Fruit fly (Drosophila melanogaster): Measurements from ENCODE around the gene CG32104.

The CG32104 gene

DNA sequence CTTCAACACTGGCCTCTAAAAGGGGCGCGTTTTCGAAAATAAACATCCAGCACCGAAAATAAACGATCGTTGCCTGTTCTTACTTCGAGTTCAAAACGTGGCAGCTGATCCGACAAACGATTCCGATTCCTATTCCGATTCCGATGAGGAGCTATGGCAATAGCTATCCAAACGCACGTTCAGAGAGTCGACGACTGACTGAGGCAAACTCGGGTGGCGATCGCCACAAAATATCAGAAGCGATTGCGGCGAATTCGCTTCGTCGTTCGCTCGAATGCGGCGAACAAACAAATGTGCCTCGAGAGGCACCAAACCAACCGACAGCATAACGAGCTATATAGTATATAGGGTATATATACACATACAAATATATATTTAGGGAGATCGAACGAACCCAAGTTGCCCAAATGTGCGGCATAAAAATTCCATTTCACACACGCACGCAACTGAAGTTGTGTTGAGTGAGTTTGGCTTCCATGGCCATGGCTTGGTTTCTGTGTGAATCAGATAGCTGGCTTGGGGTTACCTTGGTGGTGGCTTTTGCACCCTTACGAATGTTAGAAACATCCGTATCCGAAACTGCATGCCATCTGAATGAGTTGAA lies 7.8 kb downstream of the CG32104 start, which contains the start of gene Ncc69 (continued):
- TF ChIP-seq Hmx (GFP tag; optimal IDR thresholded peaks at IDR 0.05) (no peak), CG15011 (GFP tag; optimal IDR thresholded peaks at IDR 0.05) (no peak), Antp (GFP tag; optimal IDR thresholded peaks at IDR 0.05) (no peak), CG13775 (GFP tag; optimal IDR thresholded peaks at IDR 0.05) (no peak), CG15269 (tag; optimal IDR thresholded peaks at IDR 0.05) (no peak), slp2 (GFP tag; optimal IDR thresholded peaks at IDR 0.05) (no peak), lmd (GFP tag; IDR thresholded peaks at IDR 0.05) (no peak), Ptx1 (GFP tag; IDR thresholded peaks at IDR 0.05) (no peak), fru (optimal IDR thresholded peaks at IDR 0.05) (no peak), wdn (GFP tag; IDR thresholded peaks at IDR 0.05) (no peak), CG16863 (GFP tag; optimal IDR thresholded peaks at IDR 0.05) (no peak), CrebB (tag; optimal IDR thresholded peaks at IDR 0.05) (no peak), nerfin-2 (GFP tag; IDR thresholded peaks at IDR 0.05; ENCODE audit: partially characterized antibody) (no peak), az2 (GFP tag; optimal IDR thresholded peaks at IDR 0.05) (no peak), CG17829 (tag; optimal IDR thresholded peaks at IDR 0.05) (peak; percentile 46), ranshi (GFP tag; IDR thresholded peaks at IDR 0.05) (no peak; the same call in 1 of the 2 replicates), ro (GFP tag; IDR thresholded peaks at IDR 0.05) (no peak), Atf6 (GFP tag; IDR thresholded peaks at IDR 0.05) (no peak), tll (GFP tag; optimal IDR thresholded peaks at IDR 0.05) (no peak), CG12071 (GFP tag; optimal IDR thresholded peaks at IDR 0.05) (no peak), sim (GFP tag; IDR thresholded peaks at IDR 0.05) (no peak), ATbp (GFP tag; optimal IDR thresholded peaks at IDR 0.05) (no peak), BEAF-32 (GFP tag; optimal IDR thresholded peaks at IDR 0.05) (no peak), bab2 (GFP tag; optimal IDR thresholded peaks at IDR 0.05) (no peak), CG7786 (GFP tag; optimal IDR thresholded peaks at IDR 0.05) (no peak), maf-S (GFP tag; optimal IDR thresholded peaks at IDR 0.05) (no peak), CG13287 (GFP tag; IDR thresholded peaks at IDR 0.05; ENCODE audit: partially characterized antibody) (peak; percentile 33; the same call in 1 of the 2 replicates), stwl (tag; optimal IDR thresholded peaks at IDR 0.05) (no peak), bowl (GFP tag; IDR thresholded peaks at IDR 0.05) (no peak), sd (tag; optimal IDR thresholded peaks at IDR 0.05) (peak; percentile 92), Myb (GFP tag; optimal IDR thresholded peaks at IDR 0.05) (no peak), Oli (tag; optimal IDR thresholded peaks at IDR 0.05) (no peak), ems (GFP tag; optimal IDR thresholded peaks at IDR 0.05) (no peak), CG11560 (tag; IDR thresholded peaks at IDR 0.05) (no peak), Rfx (GFP tag; IDR thresholded peaks at IDR 0.05) (peak; percentile 43; the same call in 1 of the 2 replicates), CG18476 (GFP tag; optimal IDR thresholded peaks at IDR 0.05) (no peak), Dll (GFP tag; IDR thresholded peaks at IDR 0.05; ENCODE audit: partially characterized antibody) (no peak), Poxn (GFP tag; IDR thresholded peaks at IDR 0.05) (no peak), zen (tag; optimal IDR thresholded peaks at IDR 0.05) (no peak), Hr39 (optimal IDR thresholded peaks at IDR 0.05) (no peak), Atf3 (GFP tag; optimal IDR thresholded peaks at IDR 0.05) (no peak), H2.0 (GFP tag; IDR thresholded peaks at IDR 0.05) (no peak), Fer1 (GFP tag; optimal IDR thresholded peaks at IDR 0.05) (peak; percentile 25), CoRest (tag; optimal IDR thresholded peaks at IDR 0.05) (no peak), CG11085 (GFP tag; IDR thresholded peaks at IDR 0.05) (no peak), ham (GFP tag; IDR thresholded peaks at IDR 0.05) (no peak), Ravus (GFP tag; IDR thresholded peaks at IDR 0.05) (no peak), CG7839 (tag; optimal IDR thresholded peaks at IDR 0.05) (no peak), shn (GFP tag; optimal IDR thresholded peaks at IDR 0.05) (no peak), emc (GFP tag; optimal IDR thresholded peaks at IDR 0.05) (no peak), sna (GFP tag; IDR thresholded peaks at IDR 0.05; ENCODE audit: partially characterized antibody) (0 out of 2 replicates have a peak, but pooled peaks have one; percentile 31), mld (GFP tag; IDR thresholded peaks at IDR 0.05; ENCODE audit: partially characterized antibody) (no peak)
